Worm (Caenorhabditis elegans) whole organism, midembryonic: ENCODE measurements around the gene cul-6.

ENCODE experiments used
- T22C8.4 ChIP-seq: fragments of 200-800 bp; sonication (Bioruptor generic); IDR thresholded peaks from 2 replicates; pipeline ENCODE4 v1.3.6; 2022; ENCODE audit warnings: missing genetic modification characterization, missing compliant biosample characterization
- cog-1 ChIP-seq: sonication (generic microtip); optimal IDR thresholded peaks from 2 replicates; lab custom pipeline; 2016; ENCODE audit warnings: missing genetic modification characterization, missing compliant biosample characterization
- flt-1 ChIP-seq: fragments of 200-800 bp; sonication (Bioruptor generic); IDR thresholded peaks from 2 replicates; pipeline ENCODE4 v1.3.6; 2022; ENCODE audit warnings: missing genetic modification characterization, missing compliant biosample characterization
- klf-2 ChIP-seq: fragments of 200-800 bp; sonication (Bioruptor generic); conservative IDR thresholded peaks from 2 replicates; pipeline ENCODE4 v1.3.6; 2022; ENCODE audit warnings: missing genetic modification reagents, missing genetic modification characterization, missing compliant biosample characterization
- med-1 ChIP-seq: sonication (generic microtip); optimal IDR thresholded peaks from 2 replicates; lab custom pipeline; 2017; ENCODE audit warnings: missing genetic modification characterization, mild to moderate bottlenecking, missing compliant biosample characterization, antibody characterized with exemption, missing genetic modification reagents; ENCODE audit not compliant: insufficient read depth
- ref-1 ChIP-seq: fragments of 200-800 bp; sonication (Bioruptor generic); conservative IDR thresholded peaks from 2 replicates; pipeline ENCODE4 v1.3.6; 2022; ENCODE audit warnings: missing genetic modification reagents, missing genetic modification characterization, missing compliant biosample characterization
- tab-1 ChIP-seq: fragments of 200-800 bp; sonication (Bioruptor generic); IDR thresholded peaks from 2 replicates; pipeline ENCODE4 v1.3.6; 2022; ENCODE audit warnings: missing genetic modification characterization, missing compliant biosample characterization
- ztf-23 ChIP-seq: fragments of 200-800 bp; sonication (Bioruptor generic); IDR thresholded peaks from 2 replicates; pipeline ENCODE4 v1.3.6; 2022; ENCODE audit warnings: missing genetic modification reagents, missing genetic modification characterization, missing compliant biosample characterization

ce11 chrIV:12567176-12567892 is 22.9 kb downstream of the cul-6 start, which contains the start of the genes hsb-1 and let-99:
- TF ChIP-seq klf-2 = no peak
- no peak for TF ChIP-seq flt-1 (GFP tag; lab: Robert Waterston, UW)
- no peak for TF ChIP-seq tab-1 (GFP tag; lab: Robert Waterston, UW)
- TF ChIP-seq ztf-23 = no peak
- no peak for TF ChIP-seq cog-1 (tag; lab: Kevin White, UChicago)
- no peak for TF ChIP-seq T22C8.4 (GFP tag; lab: Robert Waterston, UW)
- TF ChIP-seq ref-1 (GFP tag; lab: Robert Waterston, UW) = no peak
- no peak for TF ChIP-seq med-1 (GFP tag; lab: Kevin White, UChicago)
